Worm (Caenorhabditis elegans) whole organism, L4/young adult: ENCODE data around the gene spp-6.
"Not testable (repeated sequence)": the region's sequence is repeated elsewhere in the genome, so short reads cannot be mapped to it uniquely, and the experiment has no call there.

Experiments used
- W03F9.2 ChIP-seq: fragments of 150-350 bp; optimal IDR thresholded peaks from 2 replicates; lab custom pipeline; 2014; ENCODE audit warnings: missing biosample characterization, missing genetic modification characterization
- dao-5 ChIP-seq: sonication (generic microtip); optimal IDR thresholded peaks from 2 replicates; lab custom pipeline; 2016; ENCODE audit warnings: missing genotype, missing genetic modification characterization, moderate library complexity, missing compliant biosample characterization
- him-1 ChIP-seq: sonication (generic microtip); optimal IDR thresholded peaks from 2 replicates; lab custom pipeline; 2016; ENCODE audit warnings: missing genotype, missing genetic modification reagents, missing genetic modification characterization, missing compliant biosample characterization

Gene spp-6

DNA sequence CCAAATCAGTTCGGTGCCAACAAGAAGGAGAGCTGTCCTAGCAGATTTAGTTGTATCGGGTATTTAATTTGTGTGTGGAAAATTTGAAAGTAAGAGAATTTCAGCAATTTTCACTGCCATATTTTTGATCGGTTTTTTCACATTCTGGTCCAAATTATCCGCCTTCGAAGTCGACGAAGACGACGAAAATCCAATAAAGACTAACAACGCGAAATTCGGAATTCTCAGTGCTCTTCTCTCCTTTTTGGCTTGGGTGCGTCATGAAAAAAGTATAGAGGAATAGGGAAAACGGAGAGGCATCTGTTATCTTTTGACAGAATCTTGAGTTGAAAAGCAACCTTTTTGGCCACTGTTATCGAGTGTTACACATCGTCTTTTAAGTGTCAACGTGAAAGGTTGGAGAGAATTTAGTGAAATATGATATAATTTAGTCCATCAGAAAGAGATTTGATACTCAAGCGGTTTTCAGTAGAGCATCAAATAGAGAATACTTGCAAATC is 11.0 kb downstream of the spp-6 start:
- TF ChIP-seq him-1 (tag; lab: Kevin White, UChicago) (no peak), dao-5 (tag; lab: Kevin White, UChicago) (no peak), W03F9.2 (no peak)

DNA sequence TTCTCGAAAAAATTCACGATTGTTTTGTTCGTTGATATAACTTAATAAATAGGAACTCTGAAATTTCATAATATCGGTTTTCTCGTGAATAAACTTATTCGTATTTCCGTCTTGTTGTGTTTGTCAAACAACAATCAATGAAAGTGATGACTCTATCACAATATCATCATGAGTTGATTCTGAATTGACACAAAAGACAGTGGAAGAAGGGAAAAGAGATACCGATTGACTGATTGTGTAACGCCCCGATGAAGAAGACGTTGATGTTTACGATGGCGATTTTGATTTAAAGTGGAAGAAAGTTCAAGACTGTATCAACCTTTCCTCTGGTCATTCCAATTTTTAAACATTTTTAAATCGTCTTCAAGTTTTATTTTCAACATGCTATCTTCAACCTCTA is 12.5 kb downstream of the spp-6 start, which contains the start of gene ttr-59:
TSS of gene ttr-59 (plus strand) at position 218 of the 400 bp plus-strand sequence.
- TF ChIP-seq W03F9.2 (no peak), him-1 (tag; lab: Kevin White, UChicago) (no peak), dao-5 (tag; lab: Kevin White, UChicago) (no peak)

DNA sequence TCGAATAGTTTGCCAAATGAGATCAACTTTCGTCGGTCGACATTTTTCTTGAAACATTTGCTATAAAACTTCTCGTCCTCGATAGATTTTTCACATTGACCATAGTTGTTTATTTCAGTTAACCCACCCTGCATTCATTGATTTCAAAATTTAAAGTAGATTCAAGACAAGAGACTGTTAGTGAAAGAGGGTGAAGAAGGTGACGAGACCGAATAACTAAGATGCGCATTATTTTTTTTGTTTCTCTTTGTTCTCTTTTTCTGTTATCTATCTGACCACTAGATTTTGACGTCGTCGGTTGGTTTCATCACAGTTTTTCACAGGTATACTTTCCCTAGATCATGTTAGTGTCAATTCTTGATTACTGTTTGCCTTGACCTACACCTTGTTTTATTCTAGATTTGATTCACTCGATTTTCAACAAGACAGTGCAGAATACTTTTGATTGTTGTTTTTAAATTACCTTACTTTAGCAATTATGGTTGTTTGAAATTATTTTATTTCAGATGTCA is 13.6 kb downstream of the spp-6 start, which contains the start of gene ttr-30:
TSS of gene ttr-30 (plus strand) at position 265 of the 512 bp plus-strand sequence.
- TF ChIP-seq him-1 (tag; lab: Kevin White, UChicago) (no peak), dao-5 (tag; lab: Kevin White, UChicago) (no peak), W03F9.2 (no peak)

DNA sequence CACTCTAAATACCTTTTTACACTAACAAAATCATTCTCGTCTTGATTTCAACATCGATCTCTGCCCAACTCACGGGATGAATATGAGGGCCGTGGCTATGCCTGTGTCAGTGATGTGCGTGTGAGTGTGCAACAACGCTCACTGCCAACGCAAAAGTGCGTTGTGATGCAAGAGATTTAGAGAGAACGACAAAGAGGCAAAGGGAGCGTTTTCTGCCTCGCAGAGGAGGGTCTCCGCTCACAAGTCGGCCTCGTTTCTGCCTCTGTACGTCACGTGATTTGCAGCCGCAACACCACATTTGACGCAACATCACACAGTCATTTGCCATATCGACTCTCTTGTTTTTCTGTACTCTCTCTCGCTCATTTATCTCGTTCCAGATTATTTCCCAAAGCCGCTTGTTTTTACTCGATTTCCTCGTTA is 17.2 kb downstream of the spp-6 start, which contains the start of gene epg-7:
TSS of gene epg-7 (plus strand) at position 413 of the 423 bp plus-strand sequence.
- TF ChIP-seq W03F9.2 (peak; percentile 59), dao-5 (tag; lab: Kevin White, UChicago) (no peak), him-1 (tag; lab: Kevin White, UChicago) (peak; percentile 82)

DNA sequence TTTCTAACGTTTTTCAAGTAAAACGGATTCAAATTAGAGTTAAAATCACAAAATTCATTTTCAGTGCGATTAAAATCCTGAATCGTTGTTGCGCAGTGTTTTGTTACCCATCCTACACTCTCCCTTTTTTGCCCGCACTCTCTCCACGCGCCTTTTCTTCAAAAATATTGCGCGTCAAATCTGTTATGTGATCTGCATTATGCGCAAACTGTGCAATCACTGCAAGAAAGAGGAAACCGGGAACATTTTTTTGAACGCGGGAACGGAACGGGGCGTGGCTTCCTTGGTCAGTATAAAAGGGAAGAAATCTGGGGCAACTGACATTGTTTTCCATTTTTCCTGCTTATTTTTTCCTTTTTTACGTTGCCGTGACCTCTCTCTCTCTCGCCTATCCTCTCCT is 23.3 kb downstream of the spp-6 start:
- TF ChIP-seq dao-5 (tag; lab: Kevin White, UChicago) = no peak
- no peak for TF ChIP-seq him-1 (tag; lab: Kevin White, UChicago)
- no peak for TF ChIP-seq W03F9.2

DNA sequence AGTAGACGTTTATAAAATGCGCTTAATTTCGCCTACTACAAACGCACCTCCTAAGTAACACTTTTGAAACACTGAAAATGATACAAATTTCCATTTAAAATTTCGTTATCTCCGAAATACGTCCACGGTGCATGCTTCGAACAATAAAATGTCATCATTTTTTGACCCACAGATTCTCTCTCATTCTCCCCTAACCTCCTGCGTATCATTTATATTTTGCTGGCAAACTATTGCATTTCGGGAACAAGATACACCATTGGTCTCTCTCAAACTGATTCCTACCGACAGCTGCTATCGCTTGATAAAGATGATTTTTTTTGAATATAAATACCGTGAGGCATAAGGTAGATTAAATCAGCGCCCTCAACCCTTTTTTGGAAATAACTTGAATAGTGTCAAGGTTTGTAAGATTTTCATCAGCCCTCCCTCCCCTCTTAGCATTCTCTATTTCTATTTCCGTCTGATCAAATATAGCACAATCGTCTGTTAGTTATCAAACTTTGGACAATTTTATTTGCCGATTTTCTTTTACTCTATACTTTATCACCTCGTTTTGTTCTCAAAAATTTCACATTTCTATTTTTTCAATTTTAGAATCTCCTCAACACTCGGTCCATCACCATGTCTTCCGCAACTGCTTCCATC is 23.9 kb downstream of the spp-6 start, which contains the start of gene C07D8.6:
TSS of gene C07D8.6 (plus strand) at position 595 of the 645 bp plus-strand sequence.
- TF ChIP-seq W03F9.2 (peak; percentile 66), him-1 (tag; lab: Kevin White, UChicago) (no peak)

DNA sequence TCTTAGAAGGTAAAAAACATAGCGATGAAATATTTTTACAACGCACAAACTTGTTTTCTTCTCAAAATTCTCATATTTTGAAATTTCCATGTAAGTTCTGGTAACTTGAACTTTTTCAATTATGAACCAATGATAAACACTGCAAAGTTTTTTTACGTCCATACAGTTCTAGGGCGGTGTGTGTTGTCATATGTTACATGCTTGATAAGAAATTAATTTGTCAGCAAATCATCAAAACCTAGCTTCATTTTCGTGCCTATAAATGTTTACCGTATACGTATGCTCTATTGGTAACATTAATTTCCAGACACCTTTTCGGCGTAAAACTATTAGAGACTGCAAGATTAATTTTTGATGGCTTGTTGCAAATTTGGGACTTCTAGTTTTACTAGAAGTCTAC is 26.1 kb downstream of the spp-6 start:
- no peak for TF ChIP-seq dao-5 (tag; lab: Kevin White, UChicago)
- no peak for TF ChIP-seq W03F9.2
- TF ChIP-seq him-1 (tag; lab: Kevin White, UChicago) = no peak

DNA sequence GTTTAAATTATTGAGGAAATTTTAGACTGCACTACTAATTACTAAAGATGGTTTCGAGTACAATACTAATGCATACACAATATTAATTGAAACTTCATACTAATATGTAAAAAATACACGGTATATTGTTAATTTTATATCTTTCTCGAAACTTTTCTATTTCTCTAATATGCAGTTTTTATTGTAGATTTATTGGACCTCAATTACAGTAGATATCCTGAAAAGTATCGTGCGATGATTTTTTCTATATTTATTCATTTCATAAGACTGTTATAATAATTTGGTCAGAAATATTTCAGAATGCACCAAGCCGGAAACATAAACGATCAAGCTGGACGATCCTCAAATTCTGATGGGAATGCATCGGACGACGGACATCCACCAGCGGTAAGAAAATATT is 26.6 kb downstream of the spp-6 start, which contains the start of gene C07D8.5:
TSS of gene C07D8.5 (plus strand) at position 301 of the 400 bp plus-strand sequence.
- TF ChIP-seq dao-5 (tag; lab: Kevin White, UChicago) (no peak), W03F9.2 (no peak), him-1 (tag; lab: Kevin White, UChicago) (no peak)

DNA sequence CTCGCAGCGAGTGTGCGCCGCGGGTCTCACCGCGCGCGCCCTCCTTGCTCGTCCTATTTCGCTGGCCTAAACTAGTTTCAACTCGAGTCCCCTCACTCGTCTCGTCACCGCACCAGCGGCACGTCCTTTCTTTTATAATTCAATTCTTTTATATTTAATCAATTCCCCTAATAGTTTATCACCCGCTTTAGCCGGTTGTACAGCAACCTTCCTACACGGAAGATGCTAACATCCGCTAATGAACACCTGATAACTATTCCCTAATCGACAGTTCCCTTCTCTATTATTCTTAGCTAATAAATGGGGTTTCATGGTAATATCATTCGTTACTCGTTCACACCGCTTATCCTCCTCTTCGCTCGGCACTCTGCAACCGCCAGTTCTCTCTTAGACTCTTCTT is 48.1 kb downstream of the spp-6 start, which contains the start of gene C56G3.2:
TSS of gene C56G3.2 (plus strand) at position 301 of the 400 bp plus-strand sequence.
- not testable (repeated sequence) for TF ChIP-seq W03F9.2; him-1 (tag; lab: Kevin White, UChicago); dao-5 (tag; lab: Kevin White, UChicago)
